Worm (Caenorhabditis elegans) whole organism, early embryonic: ENCODE results near the gene C08B6.3.

ENCODE experiments used
- ama-1 ChIP-seq: fragments of 150-350 bp; optimal IDR thresholded peaks from 2 replicates; lab custom pipeline; 2014
- hmbx-1 ChIP-seq: sonication (generic microtip); optimal IDR thresholded peaks from 2 replicates; lab custom pipeline; 2016; ENCODE audit warnings: mild to moderate bottlenecking, missing genetic modification characterization, missing compliant biosample characterization
- tbx-11 ChIP-seq: fragments of 200-800 bp; sonication (Bioruptor generic); IDR thresholded peaks from 2 replicates; pipeline ENCODE4 v1.3.6; 2022; ENCODE audit warnings: missing genetic modification characterization, missing compliant biosample characterization

DNA sequence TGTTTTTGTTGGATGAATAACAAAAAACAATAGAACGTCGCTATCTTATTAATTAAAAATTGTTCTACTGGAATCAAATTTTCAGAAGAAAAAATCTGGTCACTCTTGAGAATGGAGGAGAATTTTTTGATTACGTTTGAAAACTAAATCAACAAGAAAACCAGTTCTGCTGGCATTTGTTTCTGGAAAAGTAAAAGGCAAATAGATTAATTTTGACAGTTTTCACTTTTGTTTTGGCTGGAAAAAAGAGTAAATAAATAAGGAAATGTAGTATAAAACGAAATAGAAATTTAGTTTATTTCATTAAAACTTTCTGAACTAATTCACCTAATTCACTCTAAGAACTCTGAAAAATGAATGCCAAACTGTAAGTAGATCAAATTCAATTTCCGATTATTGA lies 47.9 kb downstream of the C08B6.3 start, which contains the start of gene fipr-13:
- TF ChIP-seq tbx-11 (GFP tag; lab: Robert Waterston, UW) (no peak), hmbx-1 (no peak), ama-1 (no peak)
